Worm (Caenorhabditis elegans): ENCODE measurements around the gene C06E1.11.

DNA sequence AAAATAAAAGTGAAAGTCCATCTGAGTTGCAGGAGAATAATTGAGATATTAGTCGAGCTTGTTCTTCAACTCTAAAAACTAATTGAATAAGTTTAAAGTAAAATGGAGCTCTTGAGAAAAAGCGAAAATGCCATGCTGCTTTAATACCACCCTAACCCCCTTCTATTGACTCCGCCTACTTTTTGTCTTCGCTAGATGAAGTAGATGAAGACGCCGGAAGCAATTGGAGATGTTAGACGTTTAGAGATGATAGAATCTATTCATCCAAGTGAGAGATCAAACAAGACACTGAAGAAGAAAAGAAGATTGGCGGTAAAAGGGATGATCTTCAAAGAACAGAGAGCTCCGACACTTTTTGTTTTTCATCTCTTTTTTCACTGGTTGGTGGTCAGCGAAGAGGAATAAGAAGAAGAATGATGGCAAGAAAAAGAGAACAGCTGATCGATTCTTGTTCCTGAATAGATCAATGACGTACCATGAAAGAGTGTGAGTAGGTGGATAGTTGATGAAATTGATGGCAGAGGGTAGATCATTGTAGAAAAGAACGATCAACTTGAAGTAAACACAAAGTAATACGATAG, 38.0 kb upstream of the C06E1.11 start:
- no peak for TF ChIP-seq nhr-90 (tag; optimal IDR thresholded peaks at IDR 0.05)
- no peak for TF ChIP-seq egrh-3 (GFP tag; IDR thresholded peaks at IDR 0.05)
- no peak for TF ChIP-seq ceh-27 (GFP tag; optimal IDR thresholded peaks at IDR 0.05)
- TF ChIP-seq nfya-2 (GFP tag; IDR thresholded peaks at IDR 0.05) = no peak
- no peak for TF ChIP-seq hrde-1 (tag; optimal IDR thresholded peaks at IDR 0.05; ENCODE audit: borderline replicate concordance)
- TF ChIP-seq him-1 (tag; optimal IDR thresholded peaks at IDR 0.05) = no peak
- no peak for TF ChIP-seq pbrm-1 (GFP tag; IDR thresholded peaks at IDR 0.05)
- TF ChIP-seq Y53G8AR.9 (GFP tag; conservative IDR thresholded peaks at IDR 0.05) = no peak
- TF ChIP-seq bed-1 (GFP tag; IDR thresholded peaks at IDR 0.05) = no peak
- TF ChIP-seq ama-1 (optimal IDR thresholded peaks at IDR 0.05) = no peak
- no peak for TF ChIP-seq ama-1 (GFP tag; optimal IDR thresholded peaks at IDR 0.05)
- no peak for TF ChIP-seq tbx-9 (tag; optimal IDR thresholded peaks at IDR 0.05; ENCODE audit: borderline replicate concordance)
- no peak for TF ChIP-seq aptf-3 (GFP tag; IDR thresholded peaks at IDR 0.05)
